Worm (Caenorhabditis elegans) whole organism, late embryonic: ENCODE measurements around the gene T01H3.3.

Experiments used
- C08G9.2 ChIP-seq: sonication (generic microtip); optimal IDR thresholded peaks from 2 replicates; lab custom pipeline; 2016; ENCODE audit warnings: mild to moderate bottlenecking, missing genetic modification characterization, moderate library complexity, missing compliant biosample characterization
- Y22D7AL.16 ChIP-seq: sonication (generic microtip); optimal IDR thresholded peaks from 2 replicates; lab custom pipeline; 2016; ENCODE audit warnings: missing genetic modification characterization, missing compliant biosample characterization
- ahr-1 ChIP-seq: sonication (generic microtip); optimal IDR thresholded peaks from 2 replicates; lab custom pipeline; 2016; ENCODE audit warnings: missing genetic modification characterization, missing compliant biosample characterization
- ama-1 ChIP-seq: fragments of 150-350 bp; optimal IDR thresholded peaks from 2 replicates; lab custom pipeline; 2014
- ceh-14 ChIP-seq: sonication (generic microtip); optimal IDR thresholded peaks from 2 replicates; lab custom pipeline; 2016; ENCODE audit warnings: missing genotype, missing genetic modification characterization, missing compliant biosample characterization
- ceh-18 ChIP-seq: sonication (generic microtip); optimal IDR thresholded peaks from 2 replicates; lab custom pipeline; 2016; ENCODE audit warnings: missing genetic modification characterization, missing compliant biosample characterization
- ceh-19 ChIP-seq: fragments of 200-800 bp; sonication (Bioruptor generic); optimal IDR thresholded peaks from 2 replicates; lab custom pipeline; 2018; ENCODE audit warnings: mild to moderate bottlenecking, missing genetic modification characterization, missing compliant biosample characterization
- ceh-22 ChIP-seq: sonication (generic microtip); optimal IDR thresholded peaks from 2 replicates; lab custom pipeline; 2017; ENCODE audit warnings: missing biosample characterization, missing genetic modification characterization
- ceh-30 ChIP-seq: fragments of 150-350 bp; optimal IDR thresholded peaks from 2 replicates; lab custom pipeline; 2014; ENCODE audit warnings: missing biosample characterization, missing genetic modification characterization
- ceh-31 ChIP-seq: sonication (generic microtip); optimal IDR thresholded peaks from 2 replicates; lab custom pipeline; 2016; ENCODE audit warnings: missing genetic modification characterization, missing compliant biosample characterization
- ceh-34 ChIP-seq: sonication (generic microtip); optimal IDR thresholded peaks from 2 replicates; lab custom pipeline; 2016; ENCODE audit warnings: mild to moderate bottlenecking, missing genetic modification characterization, missing compliant biosample characterization
- ceh-45 ChIP-seq: fragments of 200-800 bp; sonication (Bioruptor generic); IDR thresholded peaks from 2 replicates; pipeline ENCODE4 v1.3.6; 2022; ENCODE audit warnings: missing genetic modification reagents, missing genetic modification characterization, missing compliant biosample characterization
- ceh-48 ChIP-seq: sonication (generic microtip); optimal IDR thresholded peaks from 2 replicates; lab custom pipeline; 2016; ENCODE audit warnings: missing genetic modification characterization, inconsistent platforms, missing compliant biosample characterization
- ceh-6 ChIP-seq: fragments of 200-800 bp; sonication (Bioruptor generic); optimal IDR thresholded peaks from 2 replicates; lab custom pipeline; 2018; ENCODE audit warnings: mild to moderate bottlenecking, missing genetic modification characterization, missing compliant biosample characterization
- ceh-9 ChIP-seq: sonication (generic microtip); optimal IDR thresholded peaks from 2 replicates; lab custom pipeline; 2016; ENCODE audit warnings: mild to moderate bottlenecking, missing genetic modification characterization, inconsistent platforms, missing compliant biosample characterization
- ets-4 ChIP-seq: sonication (generic microtip); optimal IDR thresholded peaks from 2 replicates; lab custom pipeline; 2016; ENCODE audit warnings: missing genetic modification characterization, missing compliant biosample characterization
- eyg-1 ChIP-seq: sonication (generic microtip); optimal IDR thresholded peaks from 2 replicates; lab custom pipeline; 2016; ENCODE audit warnings: missing genotype, missing genetic modification characterization, missing compliant biosample characterization
- hlh-13 ChIP-seq: fragments of 200-800 bp; sonication (Bioruptor generic); optimal IDR thresholded peaks from 2 replicates; lab custom pipeline; 2018; ENCODE audit warnings: mild to moderate bottlenecking, missing genetic modification characterization, missing compliant biosample characterization
- hlh-6 ChIP-seq: sonication (generic microtip); optimal IDR thresholded peaks from 2 replicates; lab custom pipeline; 2016; ENCODE audit warnings: missing genotype, missing genetic modification characterization, missing compliant biosample characterization
- hlh-8 ChIP-seq: sonication (generic microtip); optimal IDR thresholded peaks from 2 replicates; lab custom pipeline; 2016; ENCODE audit warnings: missing genotype, missing genetic modification characterization, missing compliant biosample characterization
- mec-3 ChIP-seq: sonication (generic microtip); optimal IDR thresholded peaks from 2 replicates; lab custom pipeline; 2016; ENCODE audit warnings: borderline replicate concordance, missing genetic modification characterization, missing compliant biosample characterization
- nfya-1 ChIP-seq: sonication (generic microtip); optimal IDR thresholded peaks from 2 replicates; lab custom pipeline; 2017; ENCODE audit warnings: missing genetic modification characterization, mild to moderate bottlenecking, missing compliant biosample characterization, antibody characterized with exemption, moderate library complexity
- nhr-11 ChIP-seq: fragments of 150-350 bp; optimal IDR thresholded peaks from 2 replicates; lab custom pipeline; 2014; ENCODE audit warnings: missing biosample characterization, missing genetic modification characterization
- odd-2 ChIP-seq: sonication (generic microtip); optimal IDR thresholded peaks from 2 replicates; lab custom pipeline; 2017; ENCODE audit warnings: antibody characterized with exemption, mild to moderate bottlenecking, missing genetic modification characterization, missing compliant biosample characterization
- pag-3 ChIP-seq: sonication (generic microtip); optimal IDR thresholded peaks from 2 replicates; lab custom pipeline; 2016; ENCODE audit warnings: missing compliant biosample characterization, missing genetic modification characterization, borderline replicate concordance
- pqm-1 ChIP-seq: sonication (generic microtip); optimal IDR thresholded peaks from 2 replicates; lab custom pipeline; 2016; ENCODE audit warnings: missing genetic modification characterization, missing compliant biosample characterization
- ref-2 ChIP-seq: sonication (generic microtip); optimal IDR thresholded peaks from 2 replicates; lab custom pipeline; 2016; ENCODE audit warnings: missing genetic modification characterization, missing compliant biosample characterization
- rnt-1 ChIP-seq: sonication (generic microtip); optimal IDR thresholded peaks from 2 replicates; lab custom pipeline; 2016; ENCODE audit warnings: missing genetic modification characterization, missing compliant biosample characterization
- sox-4 ChIP-seq: sonication (generic microtip); optimal IDR thresholded peaks from 2 replicates; lab custom pipeline; 2017; ENCODE audit warnings: mild to moderate bottlenecking, missing genetic modification characterization, inconsistent platforms, missing compliant biosample characterization
- syd-9 ChIP-seq: sonication (generic microtip); optimal IDR thresholded peaks from 2 replicates; lab custom pipeline; 2016; ENCODE audit warnings: mild to moderate bottlenecking, missing genetic modification characterization, moderate library complexity, missing compliant biosample characterization
- tbx-2 ChIP-seq: sonication (generic microtip); optimal IDR thresholded peaks from 2 replicates; lab custom pipeline; 2016; ENCODE audit warnings: missing genetic modification characterization, missing compliant biosample characterization
- tbx-7 ChIP-seq: sonication (generic microtip); optimal IDR thresholded peaks from 2 replicates; lab custom pipeline; 2016; ENCODE audit warnings: missing genotype, missing genetic modification characterization, missing compliant biosample characterization
- ttx-3 ChIP-seq: sonication (generic microtip); optimal IDR thresholded peaks from 2 replicates; lab custom pipeline; 2016; ENCODE audit warnings: missing genetic modification reagents, missing genetic modification characterization, missing compliant biosample characterization
- unc-42 ChIP-seq: sonication (generic microtip); optimal IDR thresholded peaks from 2 replicates; lab custom pipeline; 2016; ENCODE audit warnings: missing genotype, missing genetic modification characterization, missing compliant biosample characterization
- unc-55 ChIP-seq: sonication (generic microtip); optimal IDR thresholded peaks from 2 replicates; lab custom pipeline; 2017; ENCODE audit warnings: missing biosample characterization, missing genetic modification reagents, missing genetic modification characterization
- zip-5 ChIP-seq: sonication (generic microtip); optimal IDR thresholded peaks from 2 replicates; lab custom pipeline; 2016; ENCODE audit warnings: missing genetic modification characterization, missing compliant biosample characterization

Gene T01H3.3

ce11 chrII:7879266-7879718, 5.6 kb upstream of the T01H3.3 start, which contains the start of the genes vha-4 and T01H3.5 (continued):
- no peak for TF ChIP-seq unc-55 (GFP tag; lab: Kevin White, UChicago)
- TF ChIP-seq pag-3 (tag; lab: Kevin White, UChicago) = no peak
- TF ChIP-seq ets-4 (tag; lab: Kevin White, UChicago) = peak; percentile 27
- TF ChIP-seq C08G9.2 = peak; percentile 15
- no peak for TF ChIP-seq unc-42
- TF ChIP-seq hlh-8 (tag; lab: Kevin White, UChicago) = no peak
- TF ChIP-seq ceh-19 (GFP tag; lab: Kevin White, UChicago) = no peak
- TF ChIP-seq mec-3 (tag; lab: Kevin White, UChicago) = no peak
- no peak for TF ChIP-seq Y22D7AL.16 (tag; lab: Kevin White, UChicago)
- no peak for TF ChIP-seq ama-1
- TF ChIP-seq rnt-1 (tag; lab: Kevin White, UChicago) = no peak
- TF ChIP-seq ceh-22 (tag; lab: Kevin White, UChicago) = no peak
- no peak for TF ChIP-seq ceh-48
- TF ChIP-seq ceh-31 (tag; lab: Kevin White, UChicago) = peak; percentile 32
- no peak for TF ChIP-seq tbx-7 (tag; lab: Kevin White, UChicago)
- no peak for TF ChIP-seq eyg-1
- no peak for TF ChIP-seq ahr-1 (tag; lab: Kevin White, UChicago)
- no peak for TF ChIP-seq hlh-6 (tag; lab: Kevin White, UChicago)

DNA sequence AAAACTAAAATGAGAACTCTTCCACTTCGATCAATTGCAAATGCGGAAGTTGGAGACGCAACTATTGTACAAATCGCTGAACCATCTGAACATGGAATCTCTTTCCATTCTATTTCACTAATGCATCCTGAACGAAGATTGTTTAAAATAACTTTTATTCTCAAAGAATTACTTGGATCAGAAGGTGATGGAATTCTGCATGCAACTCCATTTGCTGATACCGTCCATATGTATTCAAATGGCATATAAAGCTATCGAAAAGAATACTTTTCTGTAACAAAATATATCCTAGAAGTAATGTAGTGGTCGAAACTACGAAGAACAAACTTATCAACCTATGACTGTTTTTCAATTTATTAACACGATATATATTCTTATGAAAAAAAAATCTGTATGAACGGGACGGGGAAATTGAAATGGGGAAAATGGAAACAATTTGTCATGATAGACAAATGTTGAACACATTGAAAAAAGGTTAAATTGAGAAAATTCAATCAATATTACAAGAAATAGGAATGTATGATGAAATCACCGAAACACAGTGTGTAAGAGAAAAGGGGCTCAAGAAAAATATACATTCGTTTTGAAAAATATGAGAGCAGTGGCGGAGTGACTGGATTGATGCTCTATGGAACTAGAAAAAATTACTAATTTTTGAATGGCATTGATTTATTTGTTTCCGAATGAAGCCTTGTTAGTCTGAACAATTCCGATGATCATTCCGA, 4.2 kb upstream of the T01H3.3 start, which contains the start of gene T01H3.2:
Gene T01H3.2, minus strand, starts transcription at position 251 of the 725 bp plus-strand sequence.
- TF ChIP-seq pqm-1 (tag; lab: Kevin White, UChicago) = no peak
- no peak for TF ChIP-seq ceh-14 (tag; lab: Kevin White, UChicago)
- TF ChIP-seq ceh-30 = no peak
- no peak for TF ChIP-seq ceh-45 (GFP tag; lab: Robert Waterston, UW)
- no peak for TF ChIP-seq unc-55 (GFP tag; lab: Kevin White, UChicago)
- TF ChIP-seq, all 69 proteins: peak for 0

DNA sequence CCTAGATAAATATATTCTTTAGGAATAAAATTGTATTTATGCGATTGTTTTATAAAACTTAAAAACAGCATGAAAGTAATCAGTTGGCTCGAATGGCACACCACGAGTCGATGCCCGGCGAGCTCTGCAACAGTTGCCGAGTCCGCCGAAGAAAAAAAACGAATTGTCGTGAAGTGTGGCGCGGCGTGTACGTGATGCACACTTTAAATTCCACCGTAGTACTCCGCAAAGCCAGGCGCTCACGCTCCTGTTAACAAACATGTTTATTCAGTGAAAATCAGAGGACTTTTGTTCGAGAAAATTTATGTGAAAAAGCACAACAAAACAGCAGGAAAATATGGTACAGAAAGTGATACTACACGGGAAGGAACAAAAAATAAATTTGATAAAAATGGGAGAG, 3.1 kb downstream of the T01H3.3 start:
- TF ChIP-seq zip-5 (tag; lab: Kevin White, UChicago) (no peak), tbx-2 (tag; lab: Kevin White, UChicago) (peak; percentile 8), syd-9 (tag; lab: Kevin White, UChicago) (no peak), ref-2 (no peak), ttx-3 (tag; lab: Kevin White, UChicago) (no peak), hlh-13 (GFP tag; lab: Kevin White, UChicago) (no peak), sox-4 (tag; lab: Kevin White, UChicago) (no peak), ceh-6 (GFP tag; lab: Kevin White, UChicago) (no peak), ceh-9 (tag; lab: Kevin White, UChicago) (no peak), ceh-22 (tag; lab: Kevin White, UChicago) (no peak), ceh-18 (tag; lab: Kevin White, UChicago) (peak; percentile 14), ceh-34 (tag; lab: Kevin White, UChicago) (no peak), pag-3 (tag; lab: Kevin White, UChicago) (no peak), ceh-48 (no peak), nfya-1 (peak; percentile 24), odd-2 (tag; lab: Kevin White, UChicago) (no peak)
- TF ChIP-seq, all 69 proteins: peak for 3

DNA sequence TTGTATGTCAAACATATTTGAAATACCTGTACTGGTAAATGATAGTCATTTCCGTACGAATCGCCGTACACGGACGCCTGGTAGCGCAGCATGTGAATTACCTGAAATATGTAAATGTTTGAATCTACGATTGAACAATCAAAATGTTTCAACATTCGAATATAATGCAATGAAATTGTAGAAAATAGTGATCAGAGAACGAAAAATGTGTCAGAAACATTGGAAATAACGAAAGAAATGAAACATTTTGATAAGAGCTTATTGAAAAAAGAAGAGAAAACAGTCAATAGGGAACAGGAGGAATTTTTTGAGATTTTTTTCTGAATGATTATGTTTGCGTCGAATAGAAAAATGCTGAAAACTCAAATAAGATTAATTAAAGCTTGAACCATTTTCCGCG, 3.6 kb downstream of the T01H3.3 start, which contains the start of gene ztf-17:
Gene ztf-17, minus strand, starts transcription at position 101 of the 400 bp plus-strand sequence.
- no peak for TF ChIP-seq syd-9 (tag; lab: Kevin White, UChicago)
- TF ChIP-seq nfya-1 = no peak
- TF ChIP-seq hlh-6 (tag; lab: Kevin White, UChicago) = no peak
- no peak for TF ChIP-seq nhr-11 (tag; lab: Kevin White, UChicago)
